Fruit fly (Drosophila melanogaster) whole organism, prepupa: ENCODE results near the gene CheA75a.

Experiments used
- Blimp-1 ChIP-seq: fragments of 200-800 bp; sonication (Bioruptor generic); optimal IDR thresholded peaks from 3 replicates; lab custom pipeline; 2017; ENCODE audit warnings: missing biosample characterization, missing genetic modification characterization, mild to moderate bottlenecking, moderate library complexity, missing genetic modification reagents
- CG10631 ChIP-seq: fragments of 200-800 bp; sonication (Bioruptor generic); optimal IDR thresholded peaks from 2 replicates; lab custom pipeline; 2016; ENCODE audit warnings: missing biosample characterization, missing genetic modification characterization
- CG10669 ChIP-seq: fragments of 200-800 bp; sonication (Bioruptor generic); optimal IDR thresholded peaks from 3 replicates; lab custom pipeline; 2018; ENCODE audit warnings: missing biosample characterization, mild to moderate bottlenecking, missing genetic modification characterization, moderate library complexity
- CG11294 ChIP-seq: fragments of 200-800 bp; sonication (Bioruptor generic); IDR thresholded peaks from 2 replicates; pipeline ENCODE4 v1.3.6; 2022; ENCODE audit warnings: missing biosample characterization, missing genetic modification characterization
- CG11762 ChIP-seq: fragments of 200-800 bp; sonication (Bioruptor generic); optimal IDR thresholded peaks from 3 replicates; lab custom pipeline; 2016; ENCODE audit warnings: missing biosample characterization, missing genetic modification characterization; ENCODE audit not compliant: insufficient read depth
- CG11902 ChIP-seq: fragments of 200-800 bp; sonication (Bioruptor generic); optimal IDR thresholded peaks from 3 replicates; lab custom pipeline; 2016; ENCODE audit warnings: missing biosample characterization, missing genetic modification characterization
- CG15336 ChIP-seq: fragments of 200-800 bp; sonication (Bioruptor generic); IDR thresholded peaks from 2 replicates; pipeline ENCODE4 v1.3.6; 2022; ENCODE audit warnings: missing biosample characterization, missing genetic modification characterization
- CG1621 ChIP-seq: fragments of 200-800 bp; sonication (Bioruptor generic); optimal IDR thresholded peaks from 3 replicates; lab custom pipeline; 2018; ENCODE audit warnings: missing biosample characterization, mild to moderate bottlenecking, missing genetic modification characterization
- CG16779 ChIP-seq: fragments of 200-800 bp; sonication (Bioruptor generic); optimal IDR thresholded peaks from 3 replicates; lab custom pipeline; 2017; ENCODE audit warnings: missing biosample characterization, mild to moderate bottlenecking, missing genetic modification characterization
- CG3032 ChIP-seq: fragments of 200-800 bp; optimal IDR thresholded peaks from 2 replicates; lab custom pipeline; 2019; ENCODE audit warnings: missing biosample characterization, mild to moderate bottlenecking, missing genetic modification characterization, moderate library complexity
- CG31627 ChIP-seq: fragments of 200-800 bp; sonication (Bioruptor generic); optimal IDR thresholded peaks from 3 replicates; lab custom pipeline; 2016; ENCODE audit warnings: missing biosample characterization, missing genetic modification characterization
- CG32006 ChIP-seq: fragments of 200-800 bp; sonication (Bioruptor generic); optimal IDR thresholded peaks from 3 replicates; lab custom pipeline; 2017; ENCODE audit warnings: missing biosample characterization, mild to moderate bottlenecking, missing genetic modification characterization
- CG34406 ChIP-seq: fragments of 200-800 bp; sonication (Bioruptor generic); optimal IDR thresholded peaks from 3 replicates; lab custom pipeline; 2016; ENCODE audit warnings: missing biosample characterization, missing genetic modification characterization
- CG3919 ChIP-seq: fragments of 200-800 bp; sonication (Bioruptor generic); optimal IDR thresholded peaks from 3 replicates; lab custom pipeline; 2016; ENCODE audit warnings: missing biosample characterization, missing genetic modification characterization
- CG4318 ChIP-seq: fragments of 200-800 bp; sonication (Bioruptor generic); optimal IDR thresholded peaks from 3 replicates; lab custom pipeline; 2017; ENCODE audit warnings: missing biosample characterization, mild to moderate bottlenecking, missing genetic modification characterization
- CG6163 ChIP-seq: fragments of 200-800 bp; sonication (Bioruptor generic); IDR thresholded peaks from 3 replicates; pipeline ENCODE4 v1.3.6; 2022; ENCODE audit warnings: missing biosample characterization, missing genetic modification characterization
- CG6276 ChIP-seq: fragments of 200-800 bp; sonication (Bioruptor generic); optimal IDR thresholded peaks from 2 replicates; lab custom pipeline; 2017; ENCODE audit warnings: missing biosample characterization, mild to moderate bottlenecking, missing genetic modification characterization
- CG6792 ChIP-seq: fragments of 200-800 bp; sonication (Bioruptor generic); optimal IDR thresholded peaks from 3 replicates; lab custom pipeline; 2016; ENCODE audit warnings: missing biosample characterization, missing genetic modification characterization
- CG6808 ChIP-seq: fragments of 200-800 bp; sonication (Bioruptor generic); optimal IDR thresholded peaks from 3 replicates; lab custom pipeline; 2017; ENCODE audit warnings: missing biosample characterization, missing genetic modification characterization, mild to moderate bottlenecking, moderate library complexity, missing genetic modification reagents
- CG6854 ChIP-seq: fragments of 200-800 bp; sonication (Bioruptor generic); optimal IDR thresholded peaks from 2 replicates; lab custom pipeline; 2017; ENCODE audit warnings: missing biosample characterization, mild to moderate bottlenecking, missing genetic modification characterization
- CG8319 ChIP-seq: fragments of 200-800 bp; sonication (Bioruptor generic); optimal IDR thresholded peaks from 3 replicates; lab custom pipeline; 2016; ENCODE audit warnings: missing biosample characterization, missing genetic modification characterization
- CG8632 ChIP-seq: fragments of 200-800 bp; sonication (Bioruptor generic); optimal IDR thresholded peaks from 3 replicates; lab custom pipeline; 2016; ENCODE audit warnings: missing biosample characterization, missing genetic modification characterization
- CG9139 ChIP-seq: fragments of 200-800 bp; sonication (Bioruptor generic); optimal IDR thresholded peaks from 3 replicates; lab custom pipeline; 2017; ENCODE audit warnings: missing biosample characterization, mild to moderate bottlenecking, missing genetic modification characterization
- Eip75B ChIP-seq: fragments of 200-800 bp; sonication (Bioruptor generic); optimal IDR thresholded peaks from 3 replicates; lab custom pipeline; 2016; ENCODE audit warnings: missing biosample characterization, missing genetic modification characterization
- Eip78C ChIP-seq: fragments of 200-800 bp; sonication (Bioruptor generic); peaks from one replicate; lab custom pipeline; 2016; ENCODE audit warnings: missing biosample characterization, missing genetic modification characterization
- Ets21C ChIP-seq: fragments of 200-800 bp; sonication (Bioruptor generic); optimal IDR thresholded peaks from 3 replicates; lab custom pipeline; 2016; ENCODE audit warnings: missing biosample characterization, missing genetic modification characterization
- Ets96B ChIP-seq: fragments of 200-800 bp; optimal IDR thresholded peaks from 2 replicates; lab custom pipeline; 2019; ENCODE audit warnings: missing biosample characterization, mild to moderate bottlenecking, missing genetic modification characterization, moderate library complexity
- Gug ChIP-seq: fragments of 200-800 bp; sonication (Bioruptor generic); IDR thresholded peaks from 2 replicates; pipeline ENCODE4 v1.3.6; 2022; ENCODE audit warnings: missing biosample characterization, missing genetic modification characterization
- Hr38 ChIP-seq: sonication (Bioruptor generic); optimal IDR thresholded peaks from 2 replicates; lab custom pipeline; 2016; ENCODE audit warnings: missing biosample characterization, missing genetic modification characterization
- Hr39 ChIP-seq: fragments of 200-800 bp; sonication (Bioruptor generic); optimal IDR thresholded peaks from 2 replicates; lab custom pipeline; 2016; ENCODE audit warnings: missing biosample characterization, missing genetic modification characterization
- Hr4 ChIP-seq: fragments of 200-800 bp; sonication (Bioruptor generic); optimal IDR thresholded peaks from 3 replicates; lab custom pipeline; 2016; ENCODE audit warnings: missing biosample characterization, missing genetic modification characterization
- Lpt ChIP-seq: fragments of 200-800 bp; sonication (Bioruptor generic); optimal IDR thresholded peaks from 3 replicates; lab custom pipeline; 2016; ENCODE audit warnings: missing biosample characterization, missing genetic modification characterization
- Sox102F ChIP-seq: fragments of 200-800 bp; sonication (Bioruptor generic); optimal IDR thresholded peaks from 2 replicates; lab custom pipeline; 2016; ENCODE audit warnings: missing biosample characterization, mild to moderate bottlenecking, missing genetic modification characterization
- Sox14 ChIP-seq: fragments of 200-800 bp; sonication (Bioruptor generic); optimal IDR thresholded peaks from 3 replicates; lab custom pipeline; 2016; ENCODE audit warnings: missing biosample characterization, missing genetic modification characterization
- Sox15 ChIP-seq: fragments of 200-800 bp; sonication (Bioruptor generic); optimal IDR thresholded peaks from 3 replicates; lab custom pipeline; 2016; ENCODE audit warnings: missing biosample characterization, missing genetic modification characterization
- acj6 ChIP-seq: fragments of 200-800 bp; sonication (Bioruptor generic); optimal IDR thresholded peaks from 3 replicates; lab custom pipeline; 2016; ENCODE audit warnings: missing biosample characterization, missing genetic modification characterization
- cyc ChIP-seq: fragments of 200-800 bp; sonication (Bioruptor generic); optimal IDR thresholded peaks from 3 replicates; lab custom pipeline; 2016; ENCODE audit warnings: missing biosample characterization, missing genetic modification characterization
- dac ChIP-seq: fragments of 200-800 bp; sonication (Bioruptor generic); optimal IDR thresholded peaks from 2 replicates; lab custom pipeline; 2017; ENCODE audit warnings: missing biosample characterization, mild to moderate bottlenecking, missing genetic modification characterization
- dsx ChIP-seq: fragments of 200-800 bp; optimal IDR thresholded peaks from 3 replicates; lab custom pipeline; 2019; ENCODE audit warnings: missing biosample characterization, mild to moderate bottlenecking, missing genetic modification characterization, moderate library complexity; ENCODE audit not compliant: poor library complexity, severe bottlenecking
- eg ChIP-seq: fragments of 200-800 bp; sonication (Bioruptor generic); IDR thresholded peaks from 3 replicates; pipeline ENCODE4 v1.3.6; 2022; ENCODE audit warnings: missing biosample characterization, missing genetic modification characterization
- fd59A ChIP-seq: fragments of 200-800 bp; sonication (Bioruptor generic); optimal IDR thresholded peaks from 2 replicates; lab custom pipeline; 2017; ENCODE audit warnings: missing biosample characterization, mild to moderate bottlenecking, missing genetic modification characterization, missing genetic modification reagents
- fd85E ChIP-seq: fragments of 200-800 bp; sonication (Bioruptor generic); optimal IDR thresholded peaks from 3 replicates; lab custom pipeline; 2016; ENCODE audit warnings: missing biosample characterization, missing genetic modification characterization
- fkh ChIP-seq: fragments of 200-800 bp; sonication (Bioruptor generic); optimal IDR thresholded peaks from 3 replicates; lab custom pipeline; 2017; ENCODE audit warnings: missing biosample characterization, mild to moderate bottlenecking, missing genetic modification characterization, moderate library complexity
- lz ChIP-seq: fragments of 200-800 bp; sonication (Bioruptor generic); optimal IDR thresholded peaks from 3 replicates; lab custom pipeline; 2016; ENCODE audit warnings: missing biosample characterization, missing genetic modification characterization
- pdm3 ChIP-seq: fragments of 200-800 bp; sonication (Bioruptor generic); optimal IDR thresholded peaks from 3 replicates; lab custom pipeline; 2016; ENCODE audit warnings: missing biosample characterization, missing genetic modification characterization
- salr ChIP-seq, 2 experiments: fragments of 200-800 bp; sonication (Bioruptor generic); optimal IDR thresholded peaks; 3 replicates each; lab custom pipeline; 2016 to 2018; ENCODE audit warnings: missing biosample characterization in 2 of 2, missing genetic modification characterization in 2 of 2, mild to moderate bottlenecking in 1 of 2
- spab ChIP-seq: fragments of 200-800 bp; sonication (Bioruptor generic); optimal IDR thresholded peaks from 2 replicates; lab custom pipeline; 2017; ENCODE audit warnings: missing biosample characterization, mild to moderate bottlenecking, missing genetic modification characterization, missing genetic modification reagents
- ss ChIP-seq, 2 experiments: fragments of 200-800 bp; sonication (Bioruptor generic); optimal IDR thresholded peaks; 2 replicates in 1 of 2; 3 replicates in 1 of 2; lab custom pipeline; 2017 to 2018; ENCODE audit warnings: mild to moderate bottlenecking in 2 of 2, missing biosample characterization in 2 of 2, missing genetic modification characterization in 2 of 2, moderate library complexity in 1 of 2
- svp ChIP-seq: fragments of 200-800 bp; sonication (Bioruptor generic); peaks from one replicate; lab custom pipeline; 2016; ENCODE audit warnings: missing biosample characterization, missing genetic modification characterization
- topi ChIP-seq: fragments of 200-800 bp; sonication (Bioruptor generic); optimal IDR thresholded peaks from 3 replicates; lab custom pipeline; 2016; ENCODE audit warnings: missing biosample characterization, missing genetic modification characterization
- vri ChIP-seq: fragments of 200-800 bp; sonication (Bioruptor generic); optimal IDR thresholded peaks from 3 replicates; lab custom pipeline; 2016; ENCODE audit warnings: missing biosample characterization, mild to moderate bottlenecking, missing genetic modification characterization

Gene CheA75a

DNA sequence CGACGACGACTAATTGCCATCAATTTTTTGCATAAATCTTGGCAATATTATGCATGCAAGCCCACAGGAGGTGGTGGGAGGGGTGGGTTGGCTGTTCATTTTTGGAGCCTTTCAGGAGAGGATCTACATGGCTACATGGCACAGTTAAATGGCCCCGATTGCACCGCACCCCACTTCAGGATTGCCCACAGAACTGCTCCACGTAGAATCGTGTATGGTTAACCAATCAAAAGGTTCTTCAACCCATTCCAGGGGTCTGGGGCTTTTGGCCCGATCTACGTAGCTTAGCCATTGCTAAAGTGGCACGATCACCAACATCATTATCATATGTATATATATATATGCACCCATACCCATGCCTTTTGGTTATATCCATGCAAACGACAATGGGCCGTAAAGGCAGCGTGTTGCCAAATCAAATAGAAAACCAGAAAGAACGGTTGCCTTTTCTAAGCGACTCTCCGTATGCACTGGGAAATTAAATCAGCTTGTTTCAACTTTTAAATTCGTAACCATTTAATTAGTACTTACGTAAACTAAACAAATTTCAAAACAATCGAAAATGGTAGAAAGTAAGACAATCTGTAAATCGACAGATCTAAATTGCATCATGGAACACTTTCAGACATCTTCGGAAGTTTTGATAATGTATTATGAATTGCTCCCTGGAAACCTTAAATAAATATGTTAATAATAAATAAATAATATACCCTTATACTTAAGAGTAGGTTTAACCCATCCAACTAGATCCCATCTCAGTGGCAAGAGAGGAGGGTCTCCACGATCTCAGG is 20.7 kb upstream of the CheA75a start:
- TF ChIP-seq dsx = no peak
- no peak for TF ChIP-seq CG11762 (GFP tag; lab: Kevin White, UChicago)
- no peak for TF ChIP-seq topi (GFP tag; lab: Kevin White, UChicago)
- no peak for TF ChIP-seq vri (GFP tag; lab: Kevin White, UChicago)
- no peak for TF ChIP-seq Ets21C (GFP tag; lab: Kevin White, UChicago)
- no peak for TF ChIP-seq CG9139 (GFP tag; lab: Kevin White, UChicago)
- peak; percentile 12 for TF ChIP-seq spab (GFP tag; lab: Kevin White, UChicago)
- peak; percentile 33 for TF ChIP-seq CG10631 (GFP tag; lab: Kevin White, UChicago)
- TF ChIP-seq CG10669 (GFP tag; lab: Kevin White, UChicago) = no peak
- peak; percentile 0 for TF ChIP-seq acj6
- no peak for TF ChIP-seq CG31627 (GFP tag; lab: Kevin White, UChicago)
- TF ChIP-seq ss (GFP tag; optimal IDR thresholded peaks at IDR 0.05; lab: Kevin White, UChicago) = no peak
- TF ChIP-seq Hr4 (GFP tag; lab: Kevin White, UChicago) = no peak
- no peak for TF ChIP-seq CG15336 (GFP tag; lab: Robert Waterston, UW)
- TF ChIP-seq Blimp-1 = no peak
- no peak for TF ChIP-seq Gug
- no peak for TF ChIP-seq cyc
- no peak for TF ChIP-seq CG6276 (GFP tag; lab: Kevin White, UChicago)
- TF ChIP-seq Sox14 (GFP tag; lab: Kevin White, UChicago) = no peak
- TF ChIP-seq Sox102F (GFP tag; lab: Kevin White, UChicago) = no peak
- TF ChIP-seq CG32006 (GFP tag; lab: Kevin White, UChicago) = peak; percentile 25
- TF ChIP-seq lz (GFP tag; lab: Kevin White, UChicago) = no peak
- no peak for TF ChIP-seq fd85E
- no peak for TF ChIP-seq fd59A (GFP tag; lab: Kevin White, UChicago)
- TF ChIP-seq Lpt (GFP tag; lab: Kevin White, UChicago) = no peak
- TF ChIP-seq CG6792 (GFP tag; lab: Kevin White, UChicago) = no peak
- TF ChIP-seq CG8319 (GFP tag; lab: Kevin White, UChicago) = no peak
- peak; percentile 10 for TF ChIP-seq CG6808 (GFP tag; lab: Kevin White, UChicago)
- TF ChIP-seq Ets96B (tag; lab: Kevin White, UChicago) = peak; percentile 16
- no peak for TF ChIP-seq Eip75B (GFP tag; lab: Kevin White, UChicago)
- TF ChIP-seq dac = no peak
- no peak for TF ChIP-seq Sox15 (GFP tag; lab: Kevin White, UChicago)
- no peak for TF ChIP-seq Hr38
- TF ChIP-seq Hr39 = no peak
- peak in 1 of 2 experiments; percentile 8 for TF ChIP-seq salr (GFP tag; optimal IDR thresholded peaks at IDR 0.05; lab: Kevin White, UChicago)
- TF ChIP-seq CG11294 (GFP tag; lab: Robert Waterston, UW) = no peak
- no peak for TF ChIP-seq CG8632 (GFP tag; lab: Kevin White, UChicago)
- no peak for TF ChIP-seq CG34406 (GFP tag; lab: Kevin White, UChicago)
- no peak for TF ChIP-seq CG16779 (tag; lab: Kevin White, UChicago)
- no peak for TF ChIP-seq CG6854 (GFP tag; lab: Kevin White, UChicago)
- no peak for TF ChIP-seq CG11902 (GFP tag; lab: Kevin White, UChicago)
- TF ChIP-seq CG3032 = peak; percentile 12
- TF ChIP-seq CG4318 (GFP tag; lab: Kevin White, UChicago) = peak; percentile 0
- no peak for TF ChIP-seq fkh
- no peak for TF ChIP-seq CG3919 (GFP tag; lab: Kevin White, UChicago)
- no peak for TF ChIP-seq CG1621 (tag; lab: Kevin White, UChicago)
- no peak for TF ChIP-seq svp (GFP tag; lab: Kevin White, UChicago)
- TF ChIP-seq CG6163 (GFP tag; lab: Robert Waterston, UW) = no peak
- no peak for TF ChIP-seq eg (GFP tag; lab: Robert Waterston, UW)
- no peak for TF ChIP-seq pdm3 (GFP tag; lab: Kevin White, UChicago)
- peak; percentile 44 for TF ChIP-seq Eip78C (GFP tag; lab: Kevin White, UChicago)
